Worm (Caenorhabditis elegans) whole organism, young adult: ENCODE data around the gene C15H9.3.

Source experiments
- B0019.2 ChIP-seq: fragments of 200-800 bp; sonication (Bioruptor generic); conservative IDR thresholded peaks from 2 replicates; pipeline ENCODE4 v1.3.6; 2022; ENCODE audit warnings: missing genetic modification reagents, missing genetic modification characterization, missing compliant biosample characterization
- B0261.1 ChIP-seq: sonication (generic microtip); optimal IDR thresholded peaks from 2 replicates; lab custom pipeline; 2016; ENCODE audit warnings: mild to moderate bottlenecking, missing genetic modification characterization, moderate library complexity, missing compliant biosample characterization
- B0336.3 ChIP-seq: fragments of 200-800 bp; sonication (Bioruptor generic); IDR thresholded peaks from 2 replicates; pipeline ENCODE4 v1.3.6; 2022; ENCODE audit warnings: missing genetic modification characterization, missing compliant biosample characterization
- C06A6.2 ChIP-seq: fragments of 200-800 bp; sonication (Bioruptor generic); conservative IDR thresholded peaks from 2 replicates; pipeline ENCODE4 v1.3.6; 2022; ENCODE audit warnings: missing genetic modification characterization, missing compliant biosample characterization
- F22D6.2 ChIP-seq: sonication (generic microtip); optimal IDR thresholded peaks from 2 replicates; lab custom pipeline; 2016; ENCODE audit warnings: mild to moderate bottlenecking, missing genetic modification characterization, missing compliant biosample characterization
- F37B4.10 ChIP-seq: fragments of 200-800 bp; sonication (Bioruptor generic); IDR thresholded peaks from 2 replicates; pipeline ENCODE4 v1.3.6; 2022; ENCODE audit warnings: missing genetic modification characterization, missing compliant biosample characterization
- F39B2.1 ChIP-seq: fragments of 200-800 bp; sonication (Bioruptor generic); IDR thresholded peaks from 2 replicates; pipeline ENCODE4 v1.3.6; 2022; ENCODE audit warnings: missing genetic modification reagents, missing genetic modification characterization, missing compliant biosample characterization
- F55B11.4 ChIP-seq: sonication (generic microtip); optimal IDR thresholded peaks from 2 replicates; lab custom pipeline; 2016; ENCODE audit warnings: missing compliant biosample characterization, missing genetic modification characterization, borderline replicate concordance; ENCODE audit not compliant: insufficient read depth
- F57A8.1 ChIP-seq: fragments of 200-800 bp; sonication (Bioruptor generic); optimal IDR thresholded peaks from 2 replicates; lab custom pipeline; 2018; ENCODE audit warnings: mild to moderate bottlenecking, missing genetic modification characterization, moderate library complexity, missing compliant biosample characterization
- K12H6.12 ChIP-seq: fragments of 200-800 bp; sonication (Bioruptor generic); optimal IDR thresholded peaks from 2 replicates; lab custom pipeline; 2018; ENCODE audit warnings: mild to moderate bottlenecking, missing genetic modification characterization, missing compliant biosample characterization
- Y53F4B.3 ChIP-seq: fragments of 200-800 bp; sonication (Bioruptor generic); IDR thresholded peaks from 2 replicates; pipeline ENCODE4 v1.3.6; 2022; ENCODE audit warnings: missing genetic modification reagents, missing genetic modification characterization, missing compliant biosample characterization
- Y56A3A.18 ChIP-seq: fragments of 200-800 bp; sonication (Bioruptor generic); IDR thresholded peaks from 2 replicates; pipeline ENCODE4 v1.3.6; 2022; ENCODE audit warnings: missing genetic modification reagents, missing genetic modification characterization, missing compliant biosample characterization
- Y95B8A.8 ChIP-seq: fragments of 200-800 bp; sonication (Bioruptor generic); IDR thresholded peaks from 2 replicates; pipeline ENCODE4 v1.3.6; 2022; ENCODE audit warnings: missing genetic modification reagents, missing genetic modification characterization, missing compliant biosample characterization
- ZK185.1 ChIP-seq: sonication (generic microtip); optimal IDR thresholded peaks from 2 replicates; lab custom pipeline; 2016; ENCODE audit warnings: mild to moderate bottlenecking, missing genetic modification characterization, missing compliant biosample characterization; ENCODE audit not compliant: poor library complexity, severe bottlenecking
- athp-1 ChIP-seq: sonication (generic microtip); optimal IDR thresholded peaks from 2 replicates; lab custom pipeline; 2017; ENCODE audit warnings: mild to moderate bottlenecking, missing genetic modification characterization, missing compliant biosample characterization
- ccch-3 ChIP-seq: fragments of 200-800 bp; sonication (Bioruptor generic); optimal IDR thresholded peaks from 2 replicates; lab custom pipeline; 2018; ENCODE audit warnings: mild to moderate bottlenecking, missing genetic modification characterization, missing compliant biosample characterization
- cebp-1 ChIP-seq, 2 experiments: fragments of 200-800 bp in 1 of 2; sonication (Bioruptor generic) in 1 of 2; sonication (generic microtip) in 1 of 2; IDR thresholded peaks in 1 of 2; optimal IDR thresholded peaks in 1 of 2; 2 replicates each; pipeline versions ENCODE4 v1.3.6 to Lab custom; 2017 to 2022; ENCODE audit warnings: missing compliant biosample characterization in 2 of 2, missing genetic modification characterization in 2 of 2, mild to moderate bottlenecking in 1 of 2, missing genetic modification reagents in 1 of 2, moderate library complexity in 1 of 2
- ceh-91 ChIP-seq: fragments of 200-800 bp; sonication (Bioruptor generic); IDR thresholded peaks from 2 replicates; pipeline ENCODE4 v1.3.6; 2022; ENCODE audit warnings: missing genetic modification reagents, missing genetic modification characterization, missing compliant biosample characterization
- die-1 ChIP-seq: sonication (generic microtip); optimal IDR thresholded peaks from 2 replicates; lab custom pipeline; 2016; ENCODE audit warnings: missing genotype, mild to moderate bottlenecking, missing genetic modification characterization, missing compliant biosample characterization
- dpff-1 ChIP-seq: sonication (generic microtip); optimal IDR thresholded peaks from 2 replicates; lab custom pipeline; 2017; ENCODE audit warnings: mild to moderate bottlenecking, missing genetic modification characterization, missing compliant biosample characterization
- dpl-1 ChIP-seq: fragments of 150-350 bp; optimal IDR thresholded peaks from 2 replicates; lab custom pipeline; 2014; ENCODE audit warnings: missing biosample characterization, missing genetic modification reagents, missing genetic modification characterization
- egl-18 ChIP-seq: fragments of 200-800 bp; sonication (Bioruptor generic); IDR thresholded peaks from 2 replicates; pipeline ENCODE4 v1.3.6; 2022; ENCODE audit warnings: missing genetic modification reagents, missing genetic modification characterization, missing compliant biosample characterization
- ets-4 ChIP-seq: fragments of 200-800 bp; sonication (Bioruptor generic); optimal IDR thresholded peaks from 2 replicates; lab custom pipeline; 2018; ENCODE audit warnings: mild to moderate bottlenecking, missing genetic modification characterization, missing compliant biosample characterization
- him-1 ChIP-seq: sonication (generic microtip); optimal IDR thresholded peaks from 2 replicates; lab custom pipeline; 2016; ENCODE audit warnings: missing genotype, missing genetic modification reagents, missing genetic modification characterization, missing compliant biosample characterization
- hlh-12 ChIP-seq: sonication (generic microtip); optimal IDR thresholded peaks from 2 replicates; lab custom pipeline; 2016; ENCODE audit warnings: missing genetic modification characterization, missing compliant biosample characterization
- lag-1 ChIP-seq: fragments of 200-800 bp; sonication (Bioruptor generic); IDR thresholded peaks from 2 replicates; pipeline ENCODE4 v1.3.6; 2022; ENCODE audit warnings: missing genetic modification reagents, missing genetic modification characterization, missing compliant biosample characterization
- let-526 ChIP-seq: fragments of 200-800 bp; sonication (Bioruptor generic); IDR thresholded peaks from 2 replicates; pipeline ENCODE4 v1.3.6; 2022; ENCODE audit warnings: missing genetic modification reagents, missing genetic modification characterization, missing compliant biosample characterization
- lin-40 ChIP-seq: sonication (generic microtip); optimal IDR thresholded peaks from 2 replicates; lab custom pipeline; 2016; ENCODE audit warnings: missing genetic modification characterization, mild to moderate bottlenecking, missing compliant biosample characterization, missing genotype, missing genetic modification reagents
- lin-54 ChIP-seq: fragments of 200-800 bp; sonication (Bioruptor generic); optimal IDR thresholded peaks from 2 replicates; lab custom pipeline; 2018; ENCODE audit warnings: mild to moderate bottlenecking, missing genetic modification characterization, missing compliant biosample characterization
- madf-6 ChIP-seq: fragments of 200-800 bp; sonication (Bioruptor generic); IDR thresholded peaks from 2 replicates; pipeline ENCODE4 v1.3.6; 2022; ENCODE audit warnings: missing genetic modification reagents, missing genetic modification characterization, missing compliant biosample characterization
- mcd-1 ChIP-seq: fragments of 200-800 bp; sonication (Bioruptor generic); IDR thresholded peaks from 2 replicates; pipeline ENCODE4 v1.3.6; 2022; ENCODE audit warnings: missing genetic modification reagents, missing genetic modification characterization, missing compliant biosample characterization
- nfya-1 ChIP-seq: sonication (generic microtip); optimal IDR thresholded peaks from 2 replicates; lab custom pipeline; 2017; ENCODE audit warnings: antibody characterized with exemption, missing compliant biosample characterization, missing genetic modification characterization, borderline replicate concordance; ENCODE audit not compliant: insufficient read depth
- nfyb-1 ChIP-seq: fragments of 200-800 bp; sonication (Bioruptor generic); IDR thresholded peaks from 2 replicates; pipeline ENCODE4 v1.3.6; 2022; ENCODE audit warnings: missing genetic modification reagents, missing genetic modification characterization, missing compliant biosample characterization
- nhr-120 ChIP-seq: fragments of 200-800 bp; sonication (Bioruptor generic); IDR thresholded peaks from 2 replicates; pipeline ENCODE4 v1.3.6; 2022; ENCODE audit warnings: missing genetic modification characterization, missing compliant biosample characterization
- nhr-27 ChIP-seq: fragments of 200-800 bp; sonication (Bioruptor generic); optimal IDR thresholded peaks from 2 replicates; lab custom pipeline; 2018; ENCODE audit warnings: mild to moderate bottlenecking, missing genetic modification characterization, moderate library complexity, missing compliant biosample characterization
- rec-8 ChIP-seq, 2 experiments: sonication (generic microtip); optimal IDR thresholded peaks; 2 replicates each; lab custom pipeline; 2016; ENCODE audit warnings: mild to moderate bottlenecking in 2 of 2, missing genetic modification characterization in 2 of 2, missing genetic modification reagents in 2 of 2, missing genotype in 2 of 2, missing biosample characterization in 1 of 2, missing compliant biosample characterization in 1 of 2, moderate library complexity in 1 of 2
- sdz-38 ChIP-seq: sonication (generic microtip); optimal IDR thresholded peaks from 2 replicates; lab custom pipeline; 2016; ENCODE audit warnings: missing genotype, missing genetic modification characterization, missing compliant biosample characterization
- snpc-4 ChIP-seq, 5 experiments: fragments of 150-350 bp in 1 of 5; sonication (generic microtip) in 4 of 5; optimal IDR thresholded peaks; 2 replicates each; lab custom pipeline; 2014 to 2018; ENCODE audit warnings: missing genetic modification characterization in 5 of 5, missing biosample characterization in 3 of 5, antibody characterized with exemption in 2 of 5, mild to moderate bottlenecking in 2 of 5, missing compliant biosample characterization in 2 of 5, missing genotype in 2 of 5, moderate library complexity in 2 of 5, missing genetic modification reagents in 1 of 5
- sptf-2 ChIP-seq: fragments of 200-800 bp; sonication (Bioruptor generic); optimal IDR thresholded peaks from 2 replicates; lab custom pipeline; 2018; ENCODE audit warnings: mild to moderate bottlenecking, missing genetic modification characterization, missing compliant biosample characterization
- tlf-1 ChIP-seq: fragments of 200-800 bp; sonication (Bioruptor generic); optimal IDR thresholded peaks from 2 replicates; lab custom pipeline; 2018; ENCODE audit warnings: mild to moderate bottlenecking, missing genetic modification characterization, missing compliant biosample characterization
- unc-62 ChIP-seq: fragments of 150-350 bp; optimal IDR thresholded peaks from 2 replicates; lab custom pipeline; 2014; ENCODE audit warnings: missing biosample characterization, missing genetic modification reagents, missing genetic modification characterization
- zfh-2 ChIP-seq: fragments of 200-800 bp; sonication (Bioruptor generic); conservative IDR thresholded peaks from 2 replicates; pipeline ENCODE4 v1.3.6; 2022; ENCODE audit warnings: missing genetic modification reagents, missing genetic modification characterization, missing compliant biosample characterization
- ztf-18 ChIP-seq: sonication (generic microtip); optimal IDR thresholded peaks from 2 replicates; lab custom pipeline; 2016; ENCODE audit warnings: missing genotype, mild to moderate bottlenecking, missing genetic modification characterization, missing compliant biosample characterization
- ztf-22 ChIP-seq: fragments of 200-800 bp; sonication (Bioruptor generic); optimal IDR thresholded peaks from 2 replicates; lab custom pipeline; 2018; ENCODE audit warnings: mild to moderate bottlenecking, missing genetic modification characterization, moderate library complexity, missing compliant biosample characterization
- ztf-25 ChIP-seq: fragments of 200-800 bp; sonication (Bioruptor generic); IDR thresholded peaks from 2 replicates; pipeline ENCODE4 v1.3.6; 2022; ENCODE audit warnings: missing genetic modification reagents, missing genetic modification characterization, missing compliant biosample characterization
- ztf-28 ChIP-seq: fragments of 200-800 bp; sonication (Bioruptor generic); IDR thresholded peaks from 2 replicates; pipeline ENCODE4 v1.3.6; 2022; ENCODE audit warnings: missing genetic modification reagents, missing genetic modification characterization, missing compliant biosample characterization
- ztf-6 ChIP-seq: fragments of 200-800 bp; sonication (Bioruptor generic); IDR thresholded peaks from 2 replicates; pipeline ENCODE4 v1.3.6; 2022; ENCODE audit warnings: missing genetic modification reagents, missing genetic modification characterization, missing compliant biosample characterization

C15H9.3 gene

ce11 chrX:6091967-6092366 is 23.6 kb upstream of the C15H9.3 start, which contains the start of gene hsp-3 (continued):
- TF ChIP-seq ztf-28 (GFP tag; lab: Robert Waterston, UW) (0 out of 2 replicates have a peak, but pooled peaks have one; percentile 62), B0019.2 (GFP tag; lab: Robert Waterston, UW) (no peak), sptf-2 (GFP tag; lab: Kevin White, UChicago) (peak; percentile 51), ceh-91 (GFP tag; lab: Robert Waterston, UW) (no peak), nhr-27 (tag; lab: Kevin White, UChicago) (no peak), F37B4.10 (GFP tag; lab: Robert Waterston, UW) (peak; percentile 93; the same call in 1 of the 2 replicates), cebp-1 (GFP tag; IDR thresholded peaks at IDR 0.05; lab: Robert Waterston, UW) (peak; percentile 84), cebp-1 (tag; optimal IDR thresholded peaks at IDR 0.05; lab: Kevin White, UChicago) (peak; percentile 93), die-1 (peak; percentile 65), zfh-2 (GFP tag; lab: Robert Waterston, UW) (peak; percentile 100), Y95B8A.8 (GFP tag; lab: Robert Waterston, UW) (peak; percentile 85; the same call in 1 of the 2 replicates), ZK185.1 (tag; lab: Kevin White, UChicago) (peak; percentile 49), C06A6.2 (GFP tag; lab: Robert Waterston, UW) (peak; percentile 88), hlh-12 (no peak), dpff-1 (tag; lab: Kevin White, UChicago) (no peak), lag-1 (GFP tag; lab: Robert Waterston, UW) (no peak), K12H6.12 (peak; percentile 98), sdz-38 (tag; lab: Kevin White, UChicago) (no peak), ztf-6 (GFP tag; lab: Robert Waterston, UW) (peak; percentile 85), ztf-22 (GFP tag; lab: Kevin White, UChicago) (peak; percentile 93), him-1 (tag; lab: Kevin White, UChicago) (no peak), rec-8 (tag; optimal IDR thresholded peaks at IDR 0.05; lab: Kevin White, UChicago) (peak in 1 of 2 experiments; percentile 10), lin-54 (GFP tag; lab: Kevin White, UChicago) (peak; percentile 83), F39B2.1 (GFP tag; lab: Robert Waterston, UW) (0 out of 2 replicates have a peak, but pooled peaks have one; percentile 42), madf-6 (GFP tag; lab: Robert Waterston, UW) (no peak), unc-62 (GFP tag; lab: Kevin White, UChicago) (peak; percentile 86), dpl-1 (GFP tag; lab: Kevin White, UChicago) (no peak), ets-4 (GFP tag; lab: Kevin White, UChicago) (peak; percentile 99), ztf-18 (tag; lab: Kevin White, UChicago) (peak; percentile 74), B0261.1 (tag; lab: Kevin White, UChicago) (peak; percentile 33), mcd-1 (peak; percentile 92), Y53F4B.3 (GFP tag; lab: Robert Waterston, UW) (no peak), B0336.3 (GFP tag; lab: Robert Waterston, UW) (peak; percentile 98), athp-1 (tag; lab: Kevin White, UChicago) (peak; percentile 76), tlf-1 (peak; percentile 94), snpc-4 (GFP tag; optimal IDR thresholded peaks at IDR 0.05; lab: Kevin White, UChicago) (no peak), snpc-4 (tag; optimal IDR thresholded peaks at IDR 0.05; lab: Kevin White, UChicago) (peak in 3 of 4 experiments; percentile 60 to 82 (median 78)), lin-40 (peak; percentile 96), nhr-120 (no peak), nfya-1 (tag; lab: Kevin White, UChicago) (no peak), ztf-25 (GFP tag; lab: Robert Waterston, UW) (no peak), F55B11.4 (no peak), ccch-3 (no peak), nfyb-1 (GFP tag; lab: Robert Waterston, UW) (peak; percentile 100), F22D6.2 (tag; lab: Kevin White, UChicago) (peak; percentile 83), let-526 (GFP tag; lab: Robert Waterston, UW) (peak; percentile 92), Y56A3A.18 (GFP tag; lab: Robert Waterston, UW) (peak; percentile 80), egl-18 (GFP tag; lab: Robert Waterston, UW) (peak; percentile 82; the same call in 1 of the 2 replicates), F57A8.1 (GFP tag; lab: Kevin White, UChicago) (no peak)
